Worm (Caenorhabditis elegans) whole organism, midembryonic: Measurements from ENCODE around the gene xrn-2.

Source experiments
- T22C8.4 ChIP-seq: fragments of 200-800 bp; sonication (Bioruptor generic); IDR thresholded peaks from 2 replicates; pipeline ENCODE4 v1.3.6; 2022; ENCODE audit warnings: missing genetic modification characterization, missing compliant biosample characterization
- cog-1 ChIP-seq: sonication (generic microtip); optimal IDR thresholded peaks from 2 replicates; lab custom pipeline; 2016; ENCODE audit warnings: missing genetic modification characterization, missing compliant biosample characterization
- flt-1 ChIP-seq: fragments of 200-800 bp; sonication (Bioruptor generic); IDR thresholded peaks from 2 replicates; pipeline ENCODE4 v1.3.6; 2022; ENCODE audit warnings: missing genetic modification characterization, missing compliant biosample characterization
- klf-2 ChIP-seq: fragments of 200-800 bp; sonication (Bioruptor generic); conservative IDR thresholded peaks from 2 replicates; pipeline ENCODE4 v1.3.6; 2022; ENCODE audit warnings: missing genetic modification reagents, missing genetic modification characterization, missing compliant biosample characterization
- med-1 ChIP-seq: sonication (generic microtip); optimal IDR thresholded peaks from 2 replicates; lab custom pipeline; 2017; ENCODE audit warnings: missing genetic modification characterization, mild to moderate bottlenecking, missing compliant biosample characterization, antibody characterized with exemption, missing genetic modification reagents; ENCODE audit not compliant: insufficient read depth
- ref-1 ChIP-seq: fragments of 200-800 bp; sonication (Bioruptor generic); conservative IDR thresholded peaks from 2 replicates; pipeline ENCODE4 v1.3.6; 2022; ENCODE audit warnings: missing genetic modification reagents, missing genetic modification characterization, missing compliant biosample characterization
- tab-1 ChIP-seq: fragments of 200-800 bp; sonication (Bioruptor generic); IDR thresholded peaks from 2 replicates; pipeline ENCODE4 v1.3.6; 2022; ENCODE audit warnings: missing genetic modification characterization, missing compliant biosample characterization
- ztf-29 ChIP-seq: fragments of 200-800 bp; sonication (Bioruptor generic); IDR thresholded peaks from 2 replicates; pipeline ENCODE4 v1.3.6; 2022; ENCODE audit warnings: missing genetic modification reagents, missing genetic modification characterization, missing compliant biosample characterization

DNA sequence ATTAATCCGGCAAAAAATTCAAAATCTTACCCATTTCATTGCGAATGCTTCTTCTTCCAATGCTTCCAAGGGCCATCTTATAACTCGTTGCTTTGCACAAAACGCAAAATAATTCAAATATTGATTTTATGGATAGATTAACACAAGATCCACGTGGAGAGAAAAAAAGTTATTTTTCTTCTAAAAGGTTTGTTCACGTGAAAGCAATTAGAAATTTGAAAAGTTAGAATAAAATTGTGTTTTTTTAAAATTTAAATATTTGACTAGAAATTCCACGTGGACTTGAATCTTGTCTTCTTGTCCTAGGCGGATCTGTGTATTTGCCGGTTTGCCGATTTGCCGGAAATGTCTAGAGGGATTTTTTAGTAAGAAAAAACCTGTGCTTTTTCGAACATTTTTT, 19.5 kb downstream of the xrn-2 start, which contains the start of gene Y48B6A.5:
- TF ChIP-seq ref-1 (GFP tag; lab: Robert Waterston, UW) (no peak), flt-1 (GFP tag; lab: Robert Waterston, UW) (no peak), cog-1 (tag; lab: Kevin White, UChicago) (no peak), tab-1 (no peak), klf-2 (no peak), med-1 (GFP tag; lab: Kevin White, UChicago) (no peak), T22C8.4 (GFP tag; lab: Robert Waterston, UW) (no peak), ztf-29 (no peak)
